Worm (Caenorhabditis elegans) whole organism, early embryonic: ENCODE measurements around the gene popl-7.

Experiments used
- B0310.2 ChIP-seq: sonication (generic microtip); optimal IDR thresholded peaks from 2 replicates; lab custom pipeline; 2016; ENCODE audit warnings: mild to moderate bottlenecking, missing genetic modification characterization, missing compliant biosample characterization
- F13C5.2 ChIP-seq: sonication (generic microtip); optimal IDR thresholded peaks from 2 replicates; lab custom pipeline; 2017; ENCODE audit warnings: mild to moderate bottlenecking, missing genetic modification characterization, inconsistent platforms, missing compliant biosample characterization
- aly-1 ChIP-seq: sonication (generic microtip); optimal IDR thresholded peaks from 2 replicates; lab custom pipeline; 2016; ENCODE audit warnings: missing genetic modification characterization, missing compliant biosample characterization
- ama-1 ChIP-seq: fragments of 150-350 bp; optimal IDR thresholded peaks from 2 replicates; lab custom pipeline; 2014
- ceh-13 ChIP-seq: fragments of 200-800 bp; sonication (Bioruptor generic); optimal IDR thresholded peaks from 2 replicates; lab custom pipeline; 2018; ENCODE audit warnings: mild to moderate bottlenecking, missing genetic modification characterization, missing compliant biosample characterization
- ceh-36 ChIP-seq: sonication (generic microtip); optimal IDR thresholded peaks from 2 replicates; lab custom pipeline; 2016; ENCODE audit warnings: missing genetic modification characterization, inconsistent platforms, missing compliant biosample characterization
- ets-7 ChIP-seq: sonication (generic microtip); optimal IDR thresholded peaks from 2 replicates; lab custom pipeline; 2016; ENCODE audit warnings: missing genotype, missing genetic modification characterization, missing compliant biosample characterization
- flt-1 ChIP-seq: fragments of 200-800 bp; sonication (Bioruptor generic); IDR thresholded peaks from 2 replicates; pipeline ENCODE4 v1.3.6; 2022; ENCODE audit warnings: missing genetic modification characterization, missing compliant biosample characterization
- hmbx-1 ChIP-seq: sonication (generic microtip); optimal IDR thresholded peaks from 2 replicates; lab custom pipeline; 2016; ENCODE audit warnings: mild to moderate bottlenecking, missing genetic modification characterization, missing compliant biosample characterization
- hmg-4 ChIP-seq: fragments of 200-800 bp; sonication (Bioruptor generic); optimal IDR thresholded peaks from 2 replicates; lab custom pipeline; 2018; ENCODE audit warnings: mild to moderate bottlenecking, missing genetic modification characterization, missing compliant biosample characterization
- hnd-1 ChIP-seq: sonication (generic microtip); optimal IDR thresholded peaks from 2 replicates; lab custom pipeline; 2016; ENCODE audit warnings: missing genetic modification characterization, missing compliant biosample characterization
- pes-1 ChIP-seq: fragments of 200-800 bp; sonication (Bioruptor generic); IDR thresholded peaks from 2 replicates; pipeline ENCODE4 v1.3.6; 2022; ENCODE audit warnings: missing genetic modification reagents, missing genetic modification characterization, missing compliant biosample characterization
- scrt-1 ChIP-seq: fragments of 200-800 bp; sonication (Bioruptor generic); IDR thresholded peaks from 2 replicates; pipeline ENCODE4 v1.3.6; 2022; ENCODE audit warnings: missing genetic modification characterization, missing compliant biosample characterization
- sea-1 ChIP-seq: fragments of 200-800 bp; sonication (Bioruptor generic); conservative IDR thresholded peaks from 2 replicates; pipeline ENCODE4 v1.3.6; 2022; ENCODE audit warnings: missing genetic modification characterization, missing compliant biosample characterization
- tbx-11 ChIP-seq: fragments of 200-800 bp; sonication (Bioruptor generic); IDR thresholded peaks from 2 replicates; pipeline ENCODE4 v1.3.6; 2022; ENCODE audit warnings: missing genetic modification characterization, missing compliant biosample characterization
- tbx-37 ChIP-seq: fragments of 200-800 bp; sonication (Bioruptor generic); conservative IDR thresholded peaks from 2 replicates; pipeline ENCODE4 v1.3.6; 2022; ENCODE audit warnings: missing genetic modification reagents, missing genetic modification characterization, missing compliant biosample characterization
- tra-4 ChIP-seq: sonication (generic microtip); optimal IDR thresholded peaks from 2 replicates; lab custom pipeline; 2017; ENCODE audit warnings: missing genetic modification characterization, missing compliant biosample characterization

popl-7 gene

DNA sequence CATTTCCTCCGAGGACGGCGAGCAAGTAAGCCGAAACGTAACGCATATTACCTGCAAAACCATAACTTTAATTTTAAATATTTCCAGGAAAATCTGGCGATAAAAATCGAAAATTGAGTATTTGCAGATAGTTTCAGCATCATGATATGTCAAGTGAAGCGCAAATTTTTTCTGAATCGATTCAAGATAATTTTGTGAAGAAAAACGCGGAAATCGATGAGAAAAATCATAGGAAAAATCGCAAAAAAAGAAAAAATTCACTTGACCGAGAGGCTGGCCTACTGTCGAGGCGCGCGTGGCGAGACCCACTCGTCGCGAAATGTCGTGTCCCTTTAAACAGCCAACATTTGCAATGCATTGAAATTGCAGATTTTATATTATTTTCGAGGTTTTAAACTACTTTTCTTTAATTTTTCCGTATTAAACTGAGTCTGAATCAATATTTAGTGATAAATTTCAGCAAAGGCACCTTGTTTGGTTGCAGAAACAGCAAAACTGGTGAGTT is at the start of gene popl-7, which contains the start of the genes rla-2 and Y62E10A.24:
Gene popl-7 (plus strand): TSS at position 455 of the 505 bp plus-strand sequence.
Gene rla-2 (minus strand): TSS at position 51 of the 505 bp plus-strand sequence.
Gene Y62E10A.24 (plus strand): TSS at position 476 of the 505 bp plus-strand sequence.
- TF ChIP-seq hnd-1 (tag; lab: Kevin White, UChicago): no peak
- no peak for TF ChIP-seq sea-1
- no peak for TF ChIP-seq B0310.2 (tag; lab: Kevin White, UChicago)
- TF ChIP-seq hmg-4: no peak
- TF ChIP-seq ama-1: no peak
- no peak for TF ChIP-seq ceh-36 (tag; lab: Kevin White, UChicago)
- TF ChIP-seq tbx-11 (GFP tag; lab: Robert Waterston, UW): no peak
- no peak for TF ChIP-seq ceh-13 (GFP tag; lab: Kevin White, UChicago)

ce11 chrIV:13322429-13322828 is 48.1 kb upstream of the popl-7 start:
- no peak for TF ChIP-seq F13C5.2 (tag; lab: Kevin White, UChicago)
- TF ChIP-seq ets-7 (tag; lab: Kevin White, UChicago): no peak
- no peak for TF ChIP-seq ama-1
- TF ChIP-seq tra-4 (tag; lab: Kevin White, UChicago): no peak
- TF ChIP-seq flt-1 (GFP tag; lab: Robert Waterston, UW): no peak
- TF ChIP-seq tbx-37 (GFP tag; lab: Robert Waterston, UW): no peak
- no peak for TF ChIP-seq hmbx-1 (tag; lab: Kevin White, UChicago)
- TF ChIP-seq sea-1: no peak
- no peak for TF ChIP-seq ceh-13 (GFP tag; lab: Kevin White, UChicago)
- no peak for TF ChIP-seq tbx-11 (GFP tag; lab: Robert Waterston, UW)
- no peak for TF ChIP-seq ceh-36 (tag; lab: Kevin White, UChicago)
- TF ChIP-seq hmg-4: no peak
- no peak for TF ChIP-seq pes-1 (GFP tag; lab: Robert Waterston, UW)
- no peak for TF ChIP-seq scrt-1 (GFP tag; lab: Robert Waterston, UW)
- TF ChIP-seq aly-1: no peak
- TF ChIP-seq hnd-1 (tag; lab: Kevin White, UChicago): no peak
- TF ChIP-seq B0310.2 (tag; lab: Kevin White, UChicago): no peak

ce11 chrIV:13323823-13324359 is 46.6 kb upstream of the popl-7 start, which contains the start of gene fat-2:
fat-2 (plus strand) TSS chrIV:13323873.
- TF ChIP-seq ets-7 (tag; lab: Kevin White, UChicago) (no peak), aly-1 (no peak), scrt-1 (GFP tag; lab: Robert Waterston, UW) (no peak), hmbx-1 (tag; lab: Kevin White, UChicago) (no peak), sea-1 (no peak), tbx-37 (GFP tag; lab: Robert Waterston, UW) (no peak), hnd-1 (tag; lab: Kevin White, UChicago) (no peak), hmg-4 (no peak), flt-1 (GFP tag; lab: Robert Waterston, UW) (no peak), tbx-11 (GFP tag; lab: Robert Waterston, UW) (no peak), ceh-36 (tag; lab: Kevin White, UChicago) (no peak), B0310.2 (tag; lab: Kevin White, UChicago) (no peak), ceh-13 (GFP tag; lab: Kevin White, UChicago) (no peak), ama-1 (no peak), F13C5.2 (tag; lab: Kevin White, UChicago) (no peak), tra-4 (tag; lab: Kevin White, UChicago) (no peak)

DNA sequence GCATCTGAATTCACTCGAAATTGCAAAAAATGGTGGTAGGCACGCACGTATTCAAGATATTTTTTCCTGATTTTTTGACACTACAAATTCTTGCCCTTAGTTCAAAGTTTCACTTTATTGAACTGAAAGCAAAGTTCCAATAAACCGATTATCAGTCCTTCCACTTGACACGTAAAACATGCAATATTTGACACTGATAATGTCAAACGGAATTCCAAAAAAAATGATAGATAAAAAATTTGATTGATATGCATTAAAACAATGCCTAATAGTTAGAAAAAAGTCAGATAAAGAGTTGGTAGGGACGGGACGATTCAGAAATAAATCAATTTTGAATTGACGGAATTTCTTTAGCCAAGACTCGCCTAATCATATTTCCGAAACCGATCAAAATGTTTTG is 43.4 kb upstream of the popl-7 start:
- TF ChIP-seq hnd-1 (tag; lab: Kevin White, UChicago) (no peak), hmg-4 (no peak), pes-1 (GFP tag; lab: Robert Waterston, UW) (no peak), flt-1 (GFP tag; lab: Robert Waterston, UW) (no peak), B0310.2 (tag; lab: Kevin White, UChicago) (no peak), tbx-37 (GFP tag; lab: Robert Waterston, UW) (no peak), ceh-13 (GFP tag; lab: Kevin White, UChicago) (no peak), tbx-11 (GFP tag; lab: Robert Waterston, UW) (no peak), ceh-36 (tag; lab: Kevin White, UChicago) (no peak), hmbx-1 (tag; lab: Kevin White, UChicago) (no peak), tra-4 (tag; lab: Kevin White, UChicago) (no peak), ama-1 (no peak), ets-7 (tag; lab: Kevin White, UChicago) (no peak), F13C5.2 (tag; lab: Kevin White, UChicago) (no peak), sea-1 (no peak), scrt-1 (GFP tag; lab: Robert Waterston, UW) (no peak), aly-1 (no peak)

DNA sequence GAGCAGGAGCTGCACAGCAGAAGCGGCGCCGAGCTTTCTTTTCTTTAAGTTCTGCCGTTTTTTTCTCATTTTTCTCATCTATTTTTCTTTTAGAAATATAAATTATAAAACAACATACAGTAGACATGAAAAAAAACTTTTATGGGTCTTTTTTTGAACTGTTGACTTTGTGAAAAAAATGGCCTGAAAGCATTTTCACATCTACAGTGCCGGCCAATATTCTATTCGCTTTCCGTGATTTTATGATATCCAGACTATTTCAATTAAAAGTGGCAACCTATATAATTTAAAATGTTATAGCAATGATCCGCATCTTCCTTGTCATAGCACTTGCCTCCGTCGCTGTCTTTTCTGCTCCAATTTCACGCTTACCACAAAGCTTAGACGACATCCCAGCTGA is 42.4 kb upstream of the popl-7 start, which contains the start of gene far-6:
Gene far-6 (plus strand): TSS at position 301 of the 400 bp plus-strand sequence.
- TF ChIP-seq hmbx-1 (tag; lab: Kevin White, UChicago) (no peak), ama-1 (no peak), sea-1 (no peak), flt-1 (GFP tag; lab: Robert Waterston, UW) (no peak), tbx-37 (GFP tag; lab: Robert Waterston, UW) (no peak), aly-1 (no peak), tra-4 (tag; lab: Kevin White, UChicago) (no peak), scrt-1 (GFP tag; lab: Robert Waterston, UW) (no peak), pes-1 (GFP tag; lab: Robert Waterston, UW) (no peak), ceh-13 (GFP tag; lab: Kevin White, UChicago) (no peak), B0310.2 (tag; lab: Kevin White, UChicago) (no peak), hnd-1 (tag; lab: Kevin White, UChicago) (no peak), tbx-11 (GFP tag; lab: Robert Waterston, UW) (no peak)

ce11 chrIV:13330547-13330946 is 39.9 kb upstream of the popl-7 start:
- no peak for TF ChIP-seq ceh-13 (GFP tag; lab: Kevin White, UChicago)
- TF ChIP-seq ets-7 (tag; lab: Kevin White, UChicago): no peak
- no peak for TF ChIP-seq ceh-36 (tag; lab: Kevin White, UChicago)
- TF ChIP-seq tbx-11 (GFP tag; lab: Robert Waterston, UW): no peak
- no peak for TF ChIP-seq flt-1 (GFP tag; lab: Robert Waterston, UW)
- TF ChIP-seq B0310.2 (tag; lab: Kevin White, UChicago): no peak
- no peak for TF ChIP-seq hnd-1 (tag; lab: Kevin White, UChicago)
- TF ChIP-seq hmg-4: no peak
